Worm (Caenorhabditis elegans): ENCODE measurements around the gene F32D8.4.

DNA sequence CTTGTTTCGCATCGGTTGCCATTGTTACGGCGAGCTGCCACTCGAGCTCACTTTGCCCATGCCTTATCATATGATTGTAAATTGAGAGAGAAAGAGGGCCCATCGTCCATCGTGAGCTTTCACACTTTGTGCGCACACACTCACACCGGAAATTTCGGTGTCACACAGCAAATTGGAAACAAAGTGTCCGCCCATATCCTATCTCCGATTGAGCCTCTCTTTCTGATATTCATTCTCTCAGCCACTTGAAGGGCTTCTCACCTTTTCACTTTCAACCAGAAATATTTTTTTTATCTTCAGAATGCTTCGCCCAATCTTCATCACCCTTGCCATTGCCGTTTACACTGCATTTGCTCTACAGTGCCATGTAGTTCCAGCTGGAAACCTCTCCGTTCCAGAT is 36.2 kb upstream of the F32D8.4 start, which contains the start of gene F58B4.3:
- no peak for TF ChIP-seq nhr-237 (tag; optimal IDR thresholded peaks at IDR 0.05)
- TF ChIP-seq nhr-28 (tag; optimal IDR thresholded peaks at IDR 0.05): no peak
- TF ChIP-seq unc-62 (GFP tag; optimal IDR thresholded peaks at IDR 0.05): no peak
- no peak for TF ChIP-seq elt-1 (tag; optimal IDR thresholded peaks at IDR 0.05; ENCODE audit: borderline replicate concordance, insufficient read depth)
- TF ChIP-seq nhr-12 (tag; optimal IDR thresholded peaks at IDR 0.05): no peak
- no peak for TF ChIP-seq mep-1 (tag; optimal IDR thresholded peaks at IDR 0.05)
- TF ChIP-seq lin-13 (tag; optimal IDR thresholded peaks at IDR 0.05): no peak
- no peak for TF ChIP-seq lin-32 (GFP tag; optimal IDR thresholded peaks at IDR 0.05)
- TF ChIP-seq blmp-1 (tag; optimal IDR thresholded peaks at IDR 0.05): no peak

Measured in whole organism, mixed stage, embryonic.